Fruit fly (Drosophila melanogaster): ENCODE results near the gene CG14963.

CG14963 gene

dm6 chr3L:3127544-3127943 is 44.8 kb downstream of the CG14963 start, which contains the start of gene promL (continued):
- TF ChIP-seq Ptx1 (GFP tag; IDR thresholded peaks at IDR 0.05): peak; percentile 32; the same call in 1 of the 2 replicates
- peak; percentile 55 for TF ChIP-seq MTF-1 (GFP tag; optimal IDR thresholded peaks at IDR 0.05; ENCODE audit: borderline replicate concordance)
- peak; percentile 27 for TF ChIP-seq CG15696 (tag; optimal IDR thresholded peaks at IDR 0.05)
- TF ChIP-seq az2 (GFP tag; optimal IDR thresholded peaks at IDR 0.05): no peak
- TF ChIP-seq ara (GFP tag; IDR thresholded peaks at IDR 0.05): 0 out of 2 replicates have a peak, but pooled peaks have one; percentile 12
- TF ChIP-seq esg (GFP tag; conservative IDR thresholded peaks at IDR 0.05): no peak
- peak; percentile 77 for TF ChIP-seq CG17186 (GFP tag; optimal IDR thresholded peaks at IDR 0.05)
- TF ChIP-seq CG16779 (GFP tag; IDR thresholded peaks at IDR 0.05): no peak
- no peak; the same call in 1 of the 2 replicates for TF ChIP-seq ranshi (GFP tag; IDR thresholded peaks at IDR 0.05)
- no peak for TF ChIP-seq br (optimal IDR thresholded peaks at IDR 0.05)
- peak; percentile 11 for TF ChIP-seq chn (GFP tag; optimal IDR thresholded peaks at IDR 0.05)
- TF ChIP-seq gsb-n (tag; optimal IDR thresholded peaks at IDR 0.05): peak; percentile 67
- no peak for TF ChIP-seq twi (tag; optimal IDR thresholded peaks at IDR 0.05)
- TF ChIP-seq bab2 (GFP tag; optimal IDR thresholded peaks at IDR 0.05): peak; percentile 20
- TF ChIP-seq zen2 (GFP tag; IDR thresholded peaks at IDR 0.05; ENCODE audit: partially characterized antibody): no peak
- peak; percentile 49 for TF ChIP-seq CG30403 (GFP tag; optimal IDR thresholded peaks at IDR 0.05)
- TF ChIP-seq CG32532 (GFP tag; IDR thresholded peaks at IDR 0.05): peak; percentile 63
- TF ChIP-seq dan (GFP tag; IDR thresholded peaks at IDR 0.05): no peak
- TF ChIP-seq Elba2 (GFP tag; optimal IDR thresholded peaks at IDR 0.05): no peak
- peak; percentile 14 for TF ChIP-seq Spps (tag; optimal IDR thresholded peaks at IDR 0.05)
- peak; percentile 75 for TF ChIP-seq CG14710 (tag; optimal IDR thresholded peaks at IDR 0.05)
- TF ChIP-seq ind (GFP tag; optimal IDR thresholded peaks at IDR 0.05): no peak
- peak; percentile 3 for TF ChIP-seq CG14965 (GFP tag; optimal IDR thresholded peaks at IDR 0.05; ENCODE audit: borderline replicate concordance)
- TF ChIP-seq Usf (GFP tag; optimal IDR thresholded peaks at IDR 0.05): no peak
- TF ChIP-seq NFAT (GFP tag; IDR thresholded peaks at IDR 0.05): 0 out of 2 replicates have a peak, but pooled peaks have one; percentile 5
- TF ChIP-seq CG12744 (GFP tag; optimal IDR thresholded peaks at IDR 0.05): peak; percentile 48
- TF ChIP-seq so (GFP tag; IDR thresholded peaks at IDR 0.05): no peak
- no peak for TF ChIP-seq Mrtf (GFP tag; IDR thresholded peaks at IDR 0.05)
- peak; percentile 33 for TF ChIP-seq Xbp1 (GFP tag; optimal IDR thresholded peaks at IDR 0.05)
- peak; percentile 16 for TF ChIP-seq jumu (GFP tag; optimal IDR thresholded peaks at IDR 0.05)
- no peak for TF ChIP-seq CG9876 (GFP tag; optimal IDR thresholded peaks at IDR 0.05)
- TF ChIP-seq CG17612 (GFP tag; IDR thresholded peaks at IDR 0.05): no peak
- TF ChIP-seq ERR (GFP tag; optimal IDR thresholded peaks at IDR 0.05): peak; percentile 12
- TF ChIP-seq CG9817 (tag; optimal IDR thresholded peaks at IDR 0.05): peak; percentile 46
- peak; percentile 27 for TF ChIP-seq CG7786 (GFP tag; optimal IDR thresholded peaks at IDR 0.05)
- no peak for TF ChIP-seq CG14860 (GFP tag; IDR thresholded peaks at IDR 0.05; ENCODE audit: partially characterized antibody)
- no peak for TF ChIP-seq psq (GFP tag; optimal IDR thresholded peaks at IDR 0.05)
- no peak for TF ChIP-seq ap (GFP tag; IDR thresholded peaks at IDR 0.05)
- TF ChIP-seq B-H2 (GFP tag; optimal IDR thresholded peaks at IDR 0.05): peak; percentile 70
- TF ChIP-seq pros (GFP tag; optimal IDR thresholded peaks at IDR 0.05): no peak
- TF ChIP-seq odd (GFP tag; optimal IDR thresholded peaks at IDR 0.05): peak; percentile 19
- TF ChIP-seq Tbp (GFP tag; optimal IDR thresholded peaks at IDR 0.05): no peak
- peak; percentile 15 for TF ChIP-seq Oli (tag; optimal IDR thresholded peaks at IDR 0.05)
- peak; percentile 71 for TF ChIP-seq sug (tag; optimal IDR thresholded peaks at IDR 0.05)
- TF ChIP-seq CG10209 (GFP tag; optimal IDR thresholded peaks at IDR 0.05): peak; percentile 44
- no peak for TF ChIP-seq usp (GFP tag; optimal IDR thresholded peaks at IDR 0.05)
- TF ChIP-seq abd-A (tag; optimal IDR thresholded peaks at IDR 0.05): no peak
- TF ChIP-seq hb (GFP tag; IDR thresholded peaks at IDR 0.05; ENCODE audit: partially characterized antibody): no peak
- peak in 1 of 2 experiments; percentile 43 for TF ChIP-seq dpn (GFP tag; optimal IDR thresholded peaks at IDR 0.05)
- no peak for TF ChIP-seq Taf1 (GFP tag; IDR thresholded peaks at IDR 0.05)
- no peak for TF ChIP-seq CG4730 (GFP tag; IDR thresholded peaks at IDR 0.05)
- no peak for TF ChIP-seq ac (GFP tag; optimal IDR thresholded peaks at IDR 0.05)
